Fruit fly (Drosophila melanogaster): ENCODE results near the gene brv2.
A peak's percentile ranks its signal among the peaks of the same experiment; 100 is the strongest.

brv2 gene

DNA sequence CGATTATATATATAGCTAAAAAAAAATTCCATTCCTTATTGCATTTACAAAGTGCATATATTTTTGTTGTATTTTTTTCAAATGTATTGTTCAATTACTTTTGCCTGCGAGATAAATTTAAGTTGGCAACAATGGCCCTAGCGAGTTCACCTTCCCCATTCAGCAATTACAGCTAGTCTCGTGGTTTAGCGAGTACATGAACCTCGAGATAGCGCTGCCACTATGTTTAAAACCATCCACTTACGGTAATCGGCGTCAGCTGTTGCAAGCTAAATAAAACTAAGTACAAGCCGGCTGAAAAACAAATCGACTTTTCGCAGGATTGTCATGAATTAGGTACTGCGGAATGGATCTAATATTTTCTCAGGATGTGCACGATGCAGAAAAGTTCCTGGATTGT, 8.3 kb upstream of the brv2 start (continued):
- TF ChIP-seq CG14710 (tag; optimal IDR thresholded peaks at IDR 0.05), result peak; percentile 55
- no peak for TF ChIP-seq Chrac-16 (GFP tag; optimal IDR thresholded peaks at IDR 0.05)
- peak; percentile 41; the same call in 1 of the 3 replicates for TF ChIP-seq row (GFP tag; IDR thresholded peaks at IDR 0.05)
- TF ChIP-seq Ada2b (GFP tag; IDR thresholded peaks at IDR 0.05), result no peak
- TF ChIP-seq gce (GFP tag; IDR thresholded peaks at IDR 0.05), result no peak
- peak; percentile 35 for TF ChIP-seq sens (GFP tag)
- TF ChIP-seq grau (tag; optimal IDR thresholded peaks at IDR 0.05), result peak; percentile 8
- peak; percentile 36 for TF ChIP-seq CG10267 (tag; optimal IDR thresholded peaks at IDR 0.05)
- TF ChIP-seq CG8924 (tag; optimal IDR thresholded peaks at IDR 0.05), result peak; percentile 64
- TF ChIP-seq org-1 (GFP tag; optimal IDR thresholded peaks at IDR 0.05), result no peak
- TF ChIP-seq MBD-R2 (GFP tag; IDR thresholded peaks at IDR 0.05), result peak; percentile 95
- 0 out of 2 replicates have a peak, but pooled peaks have one; percentile 37 for TF ChIP-seq unc-4 (GFP tag; IDR thresholded peaks at IDR 0.05; ENCODE audit: partially characterized antibody)
- TF ChIP-seq CG9437 (GFP tag; optimal IDR thresholded peaks at IDR 0.05), result peak; percentile 59
- TF ChIP-seq insv (GFP tag; optimal IDR thresholded peaks at IDR 0.05), result peak in 1 of 2 experiments; percentile 26
- peak; percentile 55 for TF ChIP-seq Dref (GFP tag; IDR thresholded peaks at IDR 0.05)
- no peak for TF ChIP-seq CG9817 (tag; optimal IDR thresholded peaks at IDR 0.05)
- peak; percentile 82 for TF ChIP-seq toy (GFP tag; IDR thresholded peaks at IDR 0.05)
- no peak for TF ChIP-seq tin (GFP tag; optimal IDR thresholded peaks at IDR 0.05)
- peak; percentile 45 for TF ChIP-seq Scr (GFP tag; IDR thresholded peaks at IDR 0.05; ENCODE audit: partially characterized antibody)
- TF ChIP-seq luna (GFP tag; optimal IDR thresholded peaks at IDR 0.05), result no peak
- peak; percentile 76 for TF ChIP-seq HmgZ (tag; optimal IDR thresholded peaks at IDR 0.05)
- peak; percentile 89 for TF ChIP-seq CG4854 (GFP tag; optimal IDR thresholded peaks at IDR 0.05)
- TF ChIP-seq bcd (GFP tag; optimal IDR thresholded peaks at IDR 0.05), result peak; percentile 16
- TF ChIP-seq Hsf (GFP tag; optimal IDR thresholded peaks at IDR 0.05), result peak; percentile 15
- TF ChIP-seq hb (GFP tag; IDR thresholded peaks at IDR 0.05; ENCODE audit: partially characterized antibody), result no peak
- TF ChIP-seq lov (optimal IDR thresholded peaks at IDR 0.05), result no peak
- TF ChIP-seq lov (GFP tag; IDR thresholded peaks at IDR 0.05), result 0 out of 3 replicates have a peak, but pooled peaks have one; percentile 5
- TF ChIP-seq CG3847 (GFP tag; IDR thresholded peaks at IDR 0.05), result peak; percentile 58
- TF ChIP-seq Jarid2 (GFP tag; optimal IDR thresholded peaks at IDR 0.05), result no peak
- TF ChIP-seq D19B (GFP tag; optimal IDR thresholded peaks at IDR 0.05), result no peak
- TF ChIP-seq onecut (GFP tag; IDR thresholded peaks at IDR 0.05), result peak; percentile 78
- no peak for TF ChIP-seq CG13894 (tag; optimal IDR thresholded peaks at IDR 0.05)
- TF ChIP-seq Opbp (GFP tag; IDR thresholded peaks at IDR 0.05; ENCODE audit: partially characterized antibody), result peak; percentile 25; the same call in 2 of the 3 replicates
- no peak for TF ChIP-seq Side (GFP tag; optimal IDR thresholded peaks at IDR 0.05)
- TF ChIP-seq CG7987 (GFP tag; optimal IDR thresholded peaks at IDR 0.05), result peak; percentile 5
- no peak for TF ChIP-seq CrebB (tag; optimal IDR thresholded peaks at IDR 0.05)
- peak; percentile 48 for TF ChIP-seq nmo (GFP tag; optimal IDR thresholded peaks at IDR 0.05)
- no peak for TF ChIP-seq sens-2 (GFP tag; IDR thresholded peaks at IDR 0.05)
- TF ChIP-seq gt (GFP tag; IDR thresholded peaks at IDR 0.05), result no peak
- TF ChIP-seq Elba2 (GFP tag; optimal IDR thresholded peaks at IDR 0.05), result peak; percentile 17
- TF ChIP-seq CG4617 (GFP tag; optimal IDR thresholded peaks at IDR 0.05; ENCODE audit: borderline replicate concordance), result peak; percentile 52
- TF ChIP-seq Lhr (GFP tag; optimal IDR thresholded peaks at IDR 0.05), result peak; percentile 76
- 0 out of 2 replicates have a peak, but pooled peaks have one; percentile 15 for TF ChIP-seq sob (GFP tag; IDR thresholded peaks at IDR 0.05)
- TF ChIP-seq HmgD (GFP tag; optimal IDR thresholded peaks at IDR 0.05), result peak; percentile 63
- peak; percentile 89 to 97 for TF ChIP-seq crp (GFP tag; optimal IDR thresholded peaks at IDR 0.05)
- peak; percentile 11 for TF ChIP-seq mam (GFP tag; optimal IDR thresholded peaks at IDR 0.05)
- peak; percentile 60 for TF ChIP-seq vvl (GFP tag; IDR thresholded peaks at IDR 0.05)
- TF ChIP-seq CG1603 (tag; optimal IDR thresholded peaks at IDR 0.05), result peak; percentile 90
- TF ChIP-seq dm (GFP tag; optimal IDR thresholded peaks at IDR 0.05), result peak; percentile 79
- peak; percentile 5 for TF ChIP-seq D19A (tag; optimal IDR thresholded peaks at IDR 0.05)
- TF ChIP-seq CG13287 (GFP tag; IDR thresholded peaks at IDR 0.05; ENCODE audit: partially characterized antibody), result peak; percentile 66
